Fruit fly (Drosophila melanogaster): ENCODE measurements around the gene CG46025.
A peak's percentile ranks its signal among the peaks of the same experiment; 100 is the strongest.
"Not testable (repeated sequence)": the region's sequence is repeated elsewhere in the genome, so short reads cannot be mapped to it uniquely, and the experiment has no call there.

The CG46025 gene

dm6 chr2L:7726268-7726997 is 27.5 kb upstream of the CG46025 start, which contains the start of gene CG13795:
Gene CG13795 (minus strand): TSS chr2L:7726298.
- TF ChIP-seq CG14655 (GFP tag; optimal IDR thresholded peaks at IDR 0.05) = peak; percentile 17
- TF ChIP-seq Pif1A (GFP tag; optimal IDR thresholded peaks at IDR 0.05) = no peak
- TF ChIP-seq CG10348 (GFP tag; IDR thresholded peaks at IDR 0.05) = no peak

DNA sequence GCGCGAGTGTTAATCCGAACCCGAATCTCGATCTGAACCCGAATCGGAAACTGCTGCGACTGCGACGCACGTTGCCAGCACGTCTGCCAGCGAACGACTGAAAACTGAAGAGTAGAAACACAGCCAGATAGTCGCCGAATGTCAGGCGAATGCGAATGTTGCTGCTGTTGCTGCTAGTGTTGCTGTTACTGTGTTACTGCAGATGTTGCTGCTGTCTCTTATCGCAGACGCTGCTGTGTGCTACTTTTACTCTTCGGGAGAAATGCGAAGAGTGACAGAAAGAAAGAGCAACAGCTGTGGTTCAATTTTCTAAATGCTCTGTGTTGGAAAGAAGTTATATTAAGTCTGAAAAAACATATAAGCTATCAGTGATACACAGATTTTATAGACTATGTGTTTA is 21.4 kb upstream of the CG46025 start, which contains the start of gene CG13796:
CG13796 (minus strand) TSS at position 101 of the 400 bp plus-strand sequence.
- TF ChIP-seq Pif1A (GFP tag; optimal IDR thresholded peaks at IDR 0.05); CG14655 (GFP tag; optimal IDR thresholded peaks at IDR 0.05); rn (GFP tag; IDR thresholded peaks at IDR 0.05): not testable (repeated sequence)

DNA sequence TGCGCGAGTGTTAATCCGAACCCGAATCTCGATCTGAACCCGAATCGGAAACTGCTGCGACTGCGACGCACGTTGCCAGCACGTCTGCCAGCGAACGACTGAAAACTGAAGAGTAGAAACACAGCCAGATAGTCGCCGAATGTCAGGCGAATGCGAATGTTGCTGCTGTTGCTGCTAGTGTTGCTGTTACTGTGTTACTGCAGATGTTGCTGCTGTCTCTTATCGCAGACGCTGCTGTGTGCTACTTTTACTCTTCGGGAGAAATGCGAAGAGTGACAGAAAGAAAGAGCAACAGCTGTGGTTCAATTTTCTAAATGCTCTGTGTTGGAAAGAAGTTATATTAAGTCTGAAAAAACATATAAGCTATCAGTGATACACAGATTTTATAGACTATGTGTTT is 15.3 kb upstream of the CG46025 start, which contains the start of gene CG31904:
CG31904 (minus strand) TSS at position 101 of the 400 bp plus-strand sequence.
- TF ChIP-seq Ets98B (GFP tag; IDR thresholded peaks at IDR 0.05); CG15710 (tag; optimal IDR thresholded peaks at IDR 0.05); CG17806 (tag; optimal IDR thresholded peaks at IDR 0.05): not testable (repeated sequence)

DNA sequence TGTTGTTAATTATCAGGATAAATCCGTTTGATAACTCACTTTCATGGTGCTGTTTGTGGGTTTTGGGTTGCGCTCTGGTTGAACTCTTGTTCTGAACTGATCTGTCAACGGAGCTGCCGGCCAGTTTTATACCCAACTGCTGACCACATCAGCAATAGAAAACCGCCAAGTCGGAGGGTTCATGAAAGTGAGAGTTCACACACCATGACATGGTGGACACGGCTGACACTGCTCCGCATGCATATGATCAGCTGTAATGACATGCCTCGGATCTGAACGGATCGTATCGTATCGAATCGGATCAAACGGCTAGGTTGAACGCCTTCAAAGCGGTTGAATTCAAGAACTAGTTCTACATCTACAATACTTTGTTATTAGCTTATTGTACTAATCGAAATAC is 12.5 kb upstream of the CG46025 start, which contains the start of gene Acp1:
Acp1 (minus strand) TSS at position 101 of the 400 bp plus-strand sequence.
- no peak for TF ChIP-seq CG4496 (GFP tag; IDR thresholded peaks at IDR 0.05)
- no peak for TF ChIP-seq CG14655 (GFP tag; optimal IDR thresholded peaks at IDR 0.05)
- TF ChIP-seq rn (GFP tag; IDR thresholded peaks at IDR 0.05) = no peak
- no peak for TF ChIP-seq Pif1B (GFP tag; optimal IDR thresholded peaks at IDR 0.05)
- no peak for TF ChIP-seq Ets98B (GFP tag; IDR thresholded peaks at IDR 0.05)
- TF ChIP-seq Pif1A (GFP tag; optimal IDR thresholded peaks at IDR 0.05) = no peak
- no peak for TF ChIP-seq CG34367 (tag; optimal IDR thresholded peaks at IDR 0.05)
- no peak for TF ChIP-seq CG8159 (tag; optimal IDR thresholded peaks at IDR 0.05)
- no peak for TF ChIP-seq CG13204 (GFP tag; optimal IDR thresholded peaks at IDR 0.05)
- no peak for TF ChIP-seq CG17806 (tag; optimal IDR thresholded peaks at IDR 0.05)
- TF ChIP-seq CG8301 (tag; optimal IDR thresholded peaks at IDR 0.05) = no peak
- no peak for TF ChIP-seq Snoo (tag; optimal IDR thresholded peaks at IDR 0.05)
- no peak for TF ChIP-seq CG9948 (tag; optimal IDR thresholded peaks at IDR 0.05)
- TF ChIP-seq EcR (GFP tag; optimal IDR thresholded peaks at IDR 0.05) = no peak
- no peak for TF ChIP-seq D1 (tag; optimal IDR thresholded peaks at IDR 0.05)
- TF ChIP-seq fd96Ca (GFP tag; IDR thresholded peaks at IDR 0.05) = no peak
- TF ChIP-seq CG10348 (GFP tag; IDR thresholded peaks at IDR 0.05) = no peak

dm6 chr2L:7744208-7744607 is 9.8 kb upstream of the CG46025 start:
- peak; percentile 26; the same call in 1 of the 2 replicates for TF ChIP-seq rn (GFP tag; IDR thresholded peaks at IDR 0.05)
- no peak for TF ChIP-seq CG10348 (GFP tag; IDR thresholded peaks at IDR 0.05)
- no peak for TF ChIP-seq D1 (tag; optimal IDR thresholded peaks at IDR 0.05)
- no peak for TF ChIP-seq Pif1B (GFP tag; optimal IDR thresholded peaks at IDR 0.05)

dm6 chr2L:7744739-7745138 is 9.2 kb upstream of the CG46025 start, which contains the start of gene CG7214:
Gene CG7214 (minus strand): TSS chr2L:7744839.
- no peak for TF ChIP-seq Pif1B (GFP tag; optimal IDR thresholded peaks at IDR 0.05)
- TF ChIP-seq CG4496 (GFP tag; IDR thresholded peaks at IDR 0.05) = no peak
- TF ChIP-seq CG13204 (GFP tag; optimal IDR thresholded peaks at IDR 0.05) = no peak
- TF ChIP-seq Snoo (tag; optimal IDR thresholded peaks at IDR 0.05) = no peak
- TF ChIP-seq CG10348 (GFP tag; IDR thresholded peaks at IDR 0.05) = no peak
- TF ChIP-seq fd96Ca (GFP tag; IDR thresholded peaks at IDR 0.05) = no peak
- TF ChIP-seq D1 (tag; optimal IDR thresholded peaks at IDR 0.05) = no peak

dm6 chr2L:7746975-7747374 is 7.0 kb upstream of the CG46025 start, which contains the start of gene ATPsynGL:
Gene ATPsynGL (plus strand): TSS chr2L:7747275.
- TF ChIP-seq Snoo (tag; optimal IDR thresholded peaks at IDR 0.05) = no peak
- no peak for TF ChIP-seq CG14655 (GFP tag; optimal IDR thresholded peaks at IDR 0.05)
- TF ChIP-seq CG10348 (GFP tag; IDR thresholded peaks at IDR 0.05) = no peak
- TF ChIP-seq Pif1A (GFP tag; optimal IDR thresholded peaks at IDR 0.05) = no peak
- no peak for TF ChIP-seq CG32121 (GFP tag; IDR thresholded peaks at IDR 0.05)
- no peak for TF ChIP-seq Ets98B (GFP tag; IDR thresholded peaks at IDR 0.05)
- no peak for TF ChIP-seq CG13204 (GFP tag; optimal IDR thresholded peaks at IDR 0.05)
- no peak for TF ChIP-seq rn (GFP tag; IDR thresholded peaks at IDR 0.05)
- no peak for TF ChIP-seq CG17806 (tag; optimal IDR thresholded peaks at IDR 0.05)
- TF ChIP-seq CG8159 (tag; optimal IDR thresholded peaks at IDR 0.05) = no peak
- no peak for TF ChIP-seq EcR (GFP tag; optimal IDR thresholded peaks at IDR 0.05)
- TF ChIP-seq fd96Ca (GFP tag; IDR thresholded peaks at IDR 0.05) = no peak
- no peak for TF ChIP-seq CG8301 (tag; optimal IDR thresholded peaks at IDR 0.05)
- no peak for TF ChIP-seq gl (tag; optimal IDR thresholded peaks at IDR 0.05)
- TF ChIP-seq Pif1B (GFP tag; optimal IDR thresholded peaks at IDR 0.05) = no peak
- TF ChIP-seq CG9948 (tag; optimal IDR thresholded peaks at IDR 0.05) = no peak

Data from whole organism, pupa.